Fruit fly (Drosophila melanogaster) whole organism, wandering third instar larva: Measurements from ENCODE around the gene nac.

ENCODE experiments used
- CG9705 ChIP-seq: fragments of 200-800 bp; sonication (Bioruptor generic); optimal IDR thresholded peaks from 2 replicates; lab custom pipeline; 2018; ENCODE audit warnings: missing biosample characterization, mild to moderate bottlenecking, missing genetic modification characterization
- Mio ChIP-seq: sonication (Bioruptor generic); optimal IDR thresholded peaks from 2 replicates; lab custom pipeline; 2016; ENCODE audit warnings: missing biosample characterization, missing genetic modification characterization
- N ChIP-seq: fragments of >200 bp; optimal IDR thresholded peaks from 2 replicates; lab custom pipeline; 2018; ENCODE audit warnings: missing biosample characterization, missing external identifiers, missing genetic modification characterization
- br ChIP-seq: fragments of 200-800 bp; sonication (Bioruptor generic); optimal IDR thresholded peaks from 2 replicates; lab custom pipeline; 2016; ENCODE audit warnings: missing biosample characterization, missing genetic modification characterization
- dl ChIP-seq, 2 experiments: fragments of 175-275, 200-275 bp in 1 of 2; fragments of 200-275 bp in 1 of 2; sonication (Bioruptor generic); optimal IDR thresholded peaks; lab custom pipeline; 2018; ENCODE audit warnings: mild to moderate bottlenecking in 2 of 2, missing biosample characterization in 2 of 2, missing genetic modification characterization in 2 of 2, moderate library complexity in 2 of 2; ENCODE audit not compliant: partially characterized antibody in 2 of 2, insufficient read depth in 1 of 2
- fru ChIP-seq: fragments of 200-800 bp; sonication (Bioruptor generic); optimal IDR thresholded peaks from 3 replicates; lab custom pipeline; 2016; ENCODE audit warnings: missing biosample characterization, mild to moderate bottlenecking, missing genetic modification characterization
- h ChIP-seq: fragments of 200-800 bp; sonication (Bioruptor generic); optimal IDR thresholded peaks from 3 replicates; lab custom pipeline; 2016; ENCODE audit warnings: missing biosample characterization, mild to moderate bottlenecking, missing genetic modification characterization
- lola ChIP-seq: fragments of >200 bp; optimal IDR thresholded peaks from 2 replicates; lab custom pipeline; 2017; ENCODE audit warnings: missing biosample characterization, missing genetic modification characterization
- pan ChIP-seq: fragments of >200 bp; optimal IDR thresholded peaks from 2 replicates; lab custom pipeline; 2017
- psq ChIP-seq: fragments of 200-800 bp; sonication (Bioruptor generic); optimal IDR thresholded peaks from 3 replicates; lab custom pipeline; 2017; ENCODE audit warnings: missing biosample characterization, mild to moderate bottlenecking, missing genetic modification characterization, moderate library complexity
- sv ChIP-seq: fragments of 200-800 bp; sonication (Bioruptor generic); optimal IDR thresholded peaks from 3 replicates; lab custom pipeline; 2016; ENCODE audit warnings: missing biosample characterization, missing genetic modification characterization
- usp ChIP-seq: fragments of >200 bp; optimal IDR thresholded peaks from 2 replicates; lab custom pipeline; 2017; ENCODE audit warnings: missing biosample characterization, missing genetic modification characterization

dm6 chr3R:8306927-8307261, 3.1 kb upstream of the nac start:
- TF ChIP-seq sv (no peak), pan (lab: Kevin White, UChicago) (no peak), fru (GFP tag; lab: Kevin White, UChicago) (no peak), usp (GFP tag; lab: Kevin White, UChicago) (no peak), psq (GFP tag; lab: Kevin White, UChicago) (no peak), h (GFP tag; lab: Kevin White, UChicago) (no peak), lola (no peak), N (GFP tag; lab: Kevin White, UChicago) (no peak), Mio (GFP tag; lab: Kevin White, UChicago) (no peak), dl (GFP tag; optimal IDR thresholded peaks at IDR 0.05; lab: Kevin White, UChicago; ENCODE audit: insufficient read depth in 1 of 2, partially characterized antibody in 2 of 2) (no peak), br (GFP tag; lab: Kevin White, UChicago) (no peak), CG9705 (GFP tag; lab: Kevin White, UChicago) (no peak)
